Fruit fly (Drosophila melanogaster) whole organism, embryonic: Measurements from ENCODE around the gene CG14340.
A peak's percentile ranks its signal among the peaks of the same experiment; 100 is the strongest.

Experiments
- Aef1 ChIP-seq: fragments of 200-800 bp; sonication (Bioruptor generic); IDR thresholded peaks from 3 replicates; pipeline ENCODE4 v1.3.6; 2022; ENCODE audit warnings: missing biosample characterization, missing genetic modification characterization
- Asciz ChIP-seq: fragments of 200-800 bp; sonication (Bioruptor generic); optimal IDR thresholded peaks from 2 replicates; lab custom pipeline; 2017; ENCODE audit warnings: missing biosample characterization, mild to moderate bottlenecking, missing genetic modification characterization, missing genetic modification reagents
- CG12299 ChIP-seq: fragments of 200-800 bp; sonication (Bioruptor generic); optimal IDR thresholded peaks from 2 replicates; lab custom pipeline; 2018; ENCODE audit warnings: missing biosample characterization, mild to moderate bottlenecking, missing genetic modification characterization
- CG13287 ChIP-seq: fragments of 200-800 bp; sonication (Bioruptor generic); IDR thresholded peaks from 2 replicates; pipeline ENCODE4 v1.3.6; 2022; ENCODE audit warnings: missing biosample characterization, missing genetic modification characterization; ENCODE audit not compliant: partially characterized antibody
- CG13424 ChIP-seq: fragments of 200-800 bp; sonication (Bioruptor generic); optimal IDR thresholded peaks from 2 replicates; lab custom pipeline; 2019; ENCODE audit warnings: missing biosample characterization, mild to moderate bottlenecking, missing genetic modification characterization, moderate library complexity
- CG13894 ChIP-seq: fragments of 200-800 bp; sonication (Bioruptor generic); optimal IDR thresholded peaks from 3 replicates; lab custom pipeline; 2018; ENCODE audit warnings: missing biosample characterization, mild to moderate bottlenecking, missing genetic modification characterization, moderate library complexity
- CG15011 ChIP-seq: fragments of 200-800 bp; sonication (Bioruptor generic); optimal IDR thresholded peaks from 3 replicates; lab custom pipeline; 2018; ENCODE audit warnings: missing biosample characterization, mild to moderate bottlenecking, missing genetic modification characterization
- CG15514 ChIP-seq: fragments of 200-800 bp; sonication (Bioruptor generic); optimal IDR thresholded peaks from 3 replicates; lab custom pipeline; 2017; ENCODE audit warnings: missing biosample characterization, missing genetic modification characterization, mild to moderate bottlenecking, moderate library complexity, missing genetic modification reagents
- CG17912 ChIP-seq: fragments of 200-800 bp; sonication (Bioruptor generic); optimal IDR thresholded peaks from 2 replicates; lab custom pipeline; 2018; ENCODE audit warnings: missing biosample characterization, mild to moderate bottlenecking, missing genetic modification characterization
- CG18262 ChIP-seq: fragments of 200-800 bp; optimal IDR thresholded peaks from 3 replicates; lab custom pipeline; 2019; ENCODE audit warnings: missing biosample characterization, mild to moderate bottlenecking, missing genetic modification characterization, moderate library complexity
- CG18599 ChIP-seq: fragments of 200-800 bp; sonication (Bioruptor generic); optimal IDR thresholded peaks from 3 replicates; lab custom pipeline; 2017; ENCODE audit warnings: missing biosample characterization, missing genetic modification characterization, mild to moderate bottlenecking, moderate library complexity, missing genetic modification reagents
- CG2889 ChIP-seq: fragments of 200-800 bp; sonication (Bioruptor generic); IDR thresholded peaks from 3 replicates; pipeline ENCODE4 v1.3.6; 2022; ENCODE audit warnings: missing biosample characterization, missing genetic modification characterization
- CG3281 ChIP-seq: fragments of 200-800 bp; sonication (Bioruptor generic); optimal IDR thresholded peaks from 3 replicates; lab custom pipeline; 2017; ENCODE audit warnings: missing biosample characterization, mild to moderate bottlenecking, missing genetic modification characterization
- CG3726 ChIP-seq: fragments of 200-800 bp; sonication (Bioruptor generic); IDR thresholded peaks from 3 replicates; pipeline ENCODE4, ENCODE4 v1.3.6; 2022; ENCODE audit warnings: missing biosample characterization, missing genetic modification characterization
- CG6854 ChIP-seq: fragments of 200-800 bp; sonication (Bioruptor generic); optimal IDR thresholded peaks from 3 replicates; lab custom pipeline; 2017; ENCODE audit warnings: missing biosample characterization, mild to moderate bottlenecking, missing genetic modification characterization
- CG8765 ChIP-seq: fragments of 200-800 bp; sonication (Bioruptor generic); IDR thresholded peaks from 2 replicates; pipeline ENCODE4 v1.3.6; 2022; ENCODE audit warnings: missing biosample characterization, missing genetic modification characterization
- Deaf1 ChIP-seq: fragments of 200-800 bp; optimal IDR thresholded peaks from 3 replicates; lab custom pipeline; 2019; ENCODE audit warnings: missing biosample characterization, mild to moderate bottlenecking, missing genetic modification characterization, moderate library complexity
- Eip74EF ChIP-seq, 2 experiments: fragments of 200-800 bp in 1 of 2; fragments of >200 bp in 1 of 2; sonication (Bioruptor generic) in 1 of 2; optimal IDR thresholded peaks; 2 replicates each; lab custom pipeline; 2017 to 2019; ENCODE audit warnings: missing biosample characterization in 2 of 2, missing genetic modification characterization in 2 of 2, mild to moderate bottlenecking in 1 of 2, moderate library complexity in 1 of 2
- HLH3B ChIP-seq: fragments of 200-800 bp; sonication (Bioruptor generic); IDR thresholded peaks from 2 replicates; pipeline ENCODE4 v1.3.6; 2022; ENCODE audit warnings: missing biosample characterization, missing genetic modification characterization
- Hmr ChIP-seq: fragments of 200-800 bp; sonication (Bioruptor generic); optimal IDR thresholded peaks from 3 replicates; lab custom pipeline; 2017; ENCODE audit warnings: mild to moderate bottlenecking, missing biosample characterization, missing genetic modification reagents, missing genetic modification characterization
- Hmx ChIP-seq: fragments of 200-800 bp; sonication (Bioruptor generic); optimal IDR thresholded peaks from 2 replicates; lab custom pipeline; 2016; ENCODE audit warnings: missing biosample characterization, missing genetic modification characterization
- Hr78 ChIP-seq, 2 experiments: fragments of 200-800 bp in 1 of 2; fragments of >200 bp in 1 of 2; sonication (Bioruptor generic) in 1 of 2; optimal IDR thresholded peaks; 2 replicates each; lab custom pipeline; 2017 to 2019; ENCODE audit warnings: missing biosample characterization in 2 of 2, missing genetic modification characterization in 2 of 2, mild to moderate bottlenecking in 1 of 2, moderate library complexity in 1 of 2
- MESR4 ChIP-seq: fragments of 200-800 bp; sonication (Bioruptor generic); optimal IDR thresholded peaks from 2 replicates; lab custom pipeline; 2018; ENCODE audit warnings: missing biosample characterization, mild to moderate bottlenecking, missing genetic modification characterization, moderate library complexity
- Optix ChIP-seq: fragments of 200-800 bp; sonication (Bioruptor generic); IDR thresholded peaks from 3 replicates; pipeline ENCODE4 v1.3.6; 2022; ENCODE audit warnings: missing biosample characterization, missing genetic modification characterization
- PHDP ChIP-seq: fragments of 200-800 bp; sonication (Bioruptor generic); optimal IDR thresholded peaks from 3 replicates; lab custom pipeline; 2018; ENCODE audit warnings: missing biosample characterization, mild to moderate bottlenecking, missing genetic modification characterization, moderate library complexity
- Pdp1 ChIP-seq, 2 experiments: fragments of 200-800 bp; sonication (Bioruptor generic); optimal IDR thresholded peaks; 3 replicates each; lab custom pipeline; 2016; ENCODE audit warnings: missing biosample characterization in 2 of 2, missing genetic modification characterization in 2 of 2, mild to moderate bottlenecking in 1 of 2, moderate library complexity in 1 of 2
- Sox100B ChIP-seq: fragments of 200-800 bp; sonication (Bioruptor generic); optimal IDR thresholded peaks from 3 replicates; lab custom pipeline; 2018; ENCODE audit warnings: missing biosample characterization, mild to moderate bottlenecking, missing genetic modification characterization
- Ssrp ChIP-seq: fragments of 200-800 bp; sonication (Bioruptor generic); optimal IDR thresholded peaks from 2 replicates; lab custom pipeline; 2018; ENCODE audit warnings: missing biosample characterization, mild to moderate bottlenecking, missing genetic modification characterization, moderate library complexity
- Usf ChIP-seq: fragments of 200-800 bp; sonication (Bioruptor generic); optimal IDR thresholded peaks from 2 replicates; lab custom pipeline; 2017; ENCODE audit warnings: missing genotype, missing biosample characterization, missing genetic modification characterization
- Vsx1 ChIP-seq: fragments of 200-800 bp; sonication (Bioruptor generic); optimal IDR thresholded peaks from 2 replicates; lab custom pipeline; 2017; ENCODE audit warnings: missing biosample characterization, mild to moderate bottlenecking, missing genetic modification characterization, missing genetic modification reagents
- Xrp1 ChIP-seq: fragments of 200-800 bp; sonication (Bioruptor generic); IDR thresholded peaks from 2 replicates; pipeline ENCODE4 v1.3.6; 2022; ENCODE audit warnings: missing biosample characterization, missing genetic modification characterization
- abd-A ChIP-seq: fragments of 200-800 bp; sonication (Bioruptor generic); optimal IDR thresholded peaks from 3 replicates; lab custom pipeline; 2019; ENCODE audit warnings: missing biosample characterization, mild to moderate bottlenecking, missing genetic modification characterization, moderate library complexity
- bowl ChIP-seq: fragments of 200-800 bp; sonication (Bioruptor generic); IDR thresholded peaks from 2 replicates; pipeline ENCODE4 v1.3.6; 2022; ENCODE audit warnings: missing biosample characterization, missing genetic modification characterization
- emc ChIP-seq: fragments of 200-800 bp; sonication (Bioruptor generic); optimal IDR thresholded peaks from 2 replicates; lab custom pipeline; 2016; ENCODE audit warnings: missing biosample characterization, missing genetic modification characterization
- gcm ChIP-seq: fragments of 200-800 bp; sonication (Bioruptor generic); optimal IDR thresholded peaks from 2 replicates; lab custom pipeline; 2019; ENCODE audit warnings: missing biosample characterization, mild to moderate bottlenecking, missing genetic modification characterization, moderate library complexity
- lab ChIP-seq: fragments of 200-800 bp; sonication (Bioruptor generic); optimal IDR thresholded peaks from 3 replicates; lab custom pipeline; 2017; ENCODE audit warnings: missing biosample characterization, missing genetic modification characterization, mild to moderate bottlenecking, moderate library complexity, missing genetic modification reagents
- lbe ChIP-seq: fragments of 200-800 bp; sonication (Bioruptor generic); optimal IDR thresholded peaks from 2 replicates; lab custom pipeline; 2016; ENCODE audit warnings: missing biosample characterization, mild to moderate bottlenecking, missing genetic modification characterization
- otp ChIP-seq: fragments of 200-800 bp; sonication (Bioruptor generic); IDR thresholded peaks from 3 replicates; pipeline ENCODE4, ENCODE4 v1.3.6; 2022; ENCODE audit warnings: missing biosample characterization, missing genetic modification characterization
- pan ChIP-seq, 4 experiments: fragments of >200 bp in 3 of 4; fragments of 200-800 bp in 1 of 4; sonication (Bioruptor generic) in 1 of 4; optimal IDR thresholded peaks in 3 of 4; IDR thresholded peaks in 1 of 4; 2 replicates each; pipeline versions ENCODE4 v1.3.6 to Lab custom; 2017 to 2022; ENCODE audit warnings: missing biosample characterization in 2 of 4, missing genetic modification characterization in 2 of 4, mixed read lengths in 1 of 4
- pzg ChIP-seq: fragments of 200-800 bp; sonication (Bioruptor generic); optimal IDR thresholded peaks from 3 replicates; lab custom pipeline; 2018; ENCODE audit warnings: missing biosample characterization, mild to moderate bottlenecking, missing genetic modification characterization, moderate library complexity
- sd ChIP-seq: fragments of 200-800 bp; sonication (Bioruptor generic); optimal IDR thresholded peaks from 3 replicates; lab custom pipeline; 2018; ENCODE audit warnings: missing biosample characterization, mild to moderate bottlenecking, missing genetic modification characterization, moderate library complexity
- zen ChIP-seq: fragments of 200-800 bp; sonication (Bioruptor generic); optimal IDR thresholded peaks from 3 replicates; lab custom pipeline; 2018; ENCODE audit warnings: missing biosample characterization, mild to moderate bottlenecking, missing genetic modification characterization, moderate library complexity
- zfh2 ChIP-seq: fragments of 200-800 bp; sonication (Bioruptor generic); optimal IDR thresholded peaks from 2 replicates; lab custom pipeline; 2016; ENCODE audit warnings: missing biosample characterization, missing genetic modification characterization

The CG14340 gene

dm6 chr2L:1094724-1095123, 18.0 kb upstream of the CG14340 start (continued):
- TF ChIP-seq otp = peak; percentile 72; the same call in 2 of the 3 replicates
- TF ChIP-seq bowl (GFP tag; lab: Robert Waterston, UW) = no peak
- peak; percentile 69 for TF ChIP-seq Hmr (GFP tag; lab: Kevin White, UChicago)
- TF ChIP-seq CG13287 (GFP tag; lab: Robert Waterston, UW) = no peak
- peak; percentile 21 for TF ChIP-seq Sox100B (GFP tag; lab: Kevin White, UChicago)
- TF ChIP-seq Eip74EF (GFP tag; optimal IDR thresholded peaks at IDR 0.05; lab: Kevin White, UChicago) = peak in 1 of 2 experiments; percentile 4
- TF ChIP-seq sd = peak; percentile 5
- TF ChIP-seq CG18262 (tag; lab: Kevin White, UChicago) = no peak
- peak; percentile 37 for TF ChIP-seq CG18599 (GFP tag; lab: Kevin White, UChicago)
- TF ChIP-seq CG3726 (GFP tag; lab: Robert Waterston, UW) = 0 out of 3 replicates have a peak, but pooled peaks have one; percentile 31
- TF ChIP-seq pan (optimal IDR thresholded peaks at IDR 0.05; lab: Kevin White, UChicago) = no peak
- TF ChIP-seq pan (GFP tag; optimal IDR thresholded peaks at IDR 0.05 in 1 of 2, IDR thresholded peaks at IDR 0.05 in 1 of 2) = peak in 1 of 2 experiments; percentile 44
- no peak for TF ChIP-seq emc (GFP tag; lab: Kevin White, UChicago)
- peak in 1 of 2 experiments; percentile 68 for TF ChIP-seq Hr78 (GFP tag; optimal IDR thresholded peaks at IDR 0.05; lab: Kevin White, UChicago)
- TF ChIP-seq CG3281 = peak; percentile 43
- no peak for TF ChIP-seq CG8765 (GFP tag; lab: Robert Waterston, UW)
- no peak for TF ChIP-seq gcm (GFP tag; lab: Kevin White, UChicago)
- no peak for TF ChIP-seq Aef1 (GFP tag; lab: Robert Waterston, UW)
- TF ChIP-seq CG15514 = peak; percentile 19
- no peak for TF ChIP-seq pzg (GFP tag; lab: Kevin White, UChicago)
- peak; percentile 53 for TF ChIP-seq Asciz
- 0 out of 2 replicates have a peak, but pooled peaks have one; percentile 19 for TF ChIP-seq HLH3B
- peak; percentile 21 for TF ChIP-seq CG12299 (tag; lab: Kevin White, UChicago)
- TF ChIP-seq CG17912 (GFP tag; lab: Kevin White, UChicago) = peak; percentile 47
- TF ChIP-seq PHDP (tag; lab: Kevin White, UChicago) = peak; percentile 62
- no peak for TF ChIP-seq zfh2 (GFP tag; lab: Kevin White, UChicago)
- TF ChIP-seq lbe (GFP tag; lab: Kevin White, UChicago) = no peak
- no peak for TF ChIP-seq zen (tag; lab: Kevin White, UChicago)
- peak; percentile 20 for TF ChIP-seq CG13424 (tag; lab: Kevin White, UChicago)
- 0 out of 3 replicates have a peak, but pooled peaks have one; percentile 6 for TF ChIP-seq Optix (GFP tag; lab: Robert Waterston, UW)
- TF ChIP-seq CG6854 = peak; percentile 22
- TF ChIP-seq Usf (GFP tag; lab: Kevin White, UChicago) = no peak
- no peak for TF ChIP-seq Hmx (GFP tag; lab: Kevin White, UChicago)
- peak; percentile 23 for TF ChIP-seq CG15011 (GFP tag; lab: Kevin White, UChicago)
- peak; percentile 47; the same call in 1 of the 2 replicates for TF ChIP-seq Xrp1 (GFP tag; lab: Robert Waterston, UW)
- TF ChIP-seq Ssrp (tag; lab: Kevin White, UChicago) = no peak
- TF ChIP-seq Vsx1 (GFP tag; lab: Kevin White, UChicago) = peak; percentile 49
- peak; percentile 69 for TF ChIP-seq lab (GFP tag; lab: Kevin White, UChicago)

dm6 chr2L:1095450-1095849, 17.3 kb upstream of the CG14340 start:
- TF ChIP-seq abd-A (tag; lab: Kevin White, UChicago) (peak; percentile 19), MESR4 (GFP tag; lab: Kevin White, UChicago) (no peak), CG2889 (GFP tag; lab: Robert Waterston, UW) (no peak), Pdp1 (GFP tag; optimal IDR thresholded peaks at IDR 0.05; lab: Kevin White, UChicago) (peak in 1 of 2 experiments; percentile 23), sd (peak; percentile 84), Deaf1 (peak; percentile 16), CG13894 (tag; lab: Kevin White, UChicago) (peak; percentile 86)
